Worm (Caenorhabditis elegans) whole organism, L4 larva: ENCODE data around the gene npl-10.

Experiments used
- F10B5.3 ChIP-seq: sonication (generic microtip); optimal IDR thresholded peaks from 2 replicates; lab custom pipeline; 2016; ENCODE audit warnings: mild to moderate bottlenecking, missing genetic modification characterization, missing compliant biosample characterization
- ZK337.2 ChIP-seq: fragments of 200-800 bp; sonication (Bioruptor generic); IDR thresholded peaks from 2 replicates; pipeline ENCODE4 v1.3.6; 2022; ENCODE audit warnings: missing genetic modification reagents, missing genetic modification characterization, missing compliant biosample characterization
- ama-1 ChIP-seq: fragments of 150-350 bp; optimal IDR thresholded peaks from 2 replicates; lab custom pipeline; 2014; ENCODE audit warnings: inconsistent platforms, mixed read lengths
- hif-1 ChIP-seq, 2 experiments: sonication (generic microtip); optimal IDR thresholded peaks; 2 replicates each; lab custom pipeline; 2016 to 2017; ENCODE audit warnings: missing compliant biosample characterization in 2 of 2, missing genetic modification characterization in 2 of 2, missing genetic modification reagents in 2 of 2, missing genotype in 2 of 2, mild to moderate bottlenecking in 1 of 2
- lin-1 ChIP-seq: fragments of 200-800 bp; sonication (Bioruptor generic); IDR thresholded peaks from 2 replicates; pipeline ENCODE4 v1.3.6; 2022; ENCODE audit warnings: missing genetic modification reagents, missing genetic modification characterization, missing compliant biosample characterization
- lir-3 ChIP-seq: sonication (generic microtip); optimal IDR thresholded peaks from 2 replicates; lab custom pipeline; 2016; ENCODE audit warnings: mild to moderate bottlenecking, missing genetic modification characterization, missing compliant biosample characterization
- nhr-11 ChIP-seq: fragments of 150-350 bp; optimal IDR thresholded peaks from 2 replicates; lab custom pipeline; 2014; ENCODE audit warnings: missing biosample characterization, missing genetic modification characterization
- nhr-237 ChIP-seq: sonication (generic microtip); optimal IDR thresholded peaks from 2 replicates; lab custom pipeline; 2017; ENCODE audit warnings: missing biosample characterization, missing genetic modification characterization
- nhr-41 ChIP-seq: fragments of 200-800 bp; sonication (Bioruptor generic); IDR thresholded peaks from 2 replicates; pipeline ENCODE4 v1.3.6; 2022; ENCODE audit warnings: missing genetic modification reagents, missing genetic modification characterization, missing compliant biosample characterization
- ztf-11 ChIP-seq: fragments of 150-350 bp; optimal IDR thresholded peaks from 2 replicates; lab custom pipeline; 2014; ENCODE audit warnings: missing biosample characterization, missing genetic modification characterization

ce11 chrIII:3914049-3914448 lies 21.7 kb downstream of the npl-10 start, which contains the start of gene pat-3:
- TF ChIP-seq ZK337.2 (GFP tag; lab: Robert Waterston, UW): no peak
- no peak for TF ChIP-seq nhr-237 (tag; lab: Kevin White, UChicago)
- TF ChIP-seq lin-1 (GFP tag; lab: Robert Waterston, UW): no peak
- TF ChIP-seq ama-1: no peak
- no peak for TF ChIP-seq hif-1 (tag; optimal IDR thresholded peaks at IDR 0.05; lab: Kevin White, UChicago)
- TF ChIP-seq nhr-11 (tag; lab: Kevin White, UChicago): no peak
- no peak for TF ChIP-seq lir-3 (tag; lab: Kevin White, UChicago)
- TF ChIP-seq ztf-11 (tag; lab: Kevin White, UChicago): no peak
- TF ChIP-seq F10B5.3 (tag; lab: Kevin White, UChicago): no peak
- no peak for TF ChIP-seq nhr-41 (GFP tag; lab: Robert Waterston, UW)
